Worm (Caenorhabditis elegans): ENCODE results near the gene scc-2.

Gene scc-2

DNA sequence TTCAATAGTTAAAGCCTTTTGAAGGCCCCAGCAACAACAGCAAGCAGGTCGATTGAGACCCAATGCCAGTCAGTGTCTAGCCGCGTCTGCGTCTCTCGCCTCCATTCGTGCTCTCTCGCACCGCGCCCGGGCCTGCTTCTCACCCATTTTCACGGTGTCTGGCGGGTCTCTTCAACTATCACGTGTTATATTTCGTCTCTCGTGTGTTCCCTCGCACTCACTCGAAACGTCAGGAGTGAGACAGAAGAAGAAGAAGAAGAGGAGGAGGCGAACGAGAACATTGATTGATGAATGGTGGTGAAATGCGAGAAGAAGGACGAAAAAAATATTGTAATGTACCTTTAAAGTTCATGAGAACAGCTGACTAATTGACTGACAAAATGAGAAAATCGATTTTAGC lies 42.3 kb downstream of the scc-2 start:
- TF ChIP-seq aha-1 (tag) (peak; percentile 99), ztf-7 (tag; optimal IDR thresholded peaks at IDR 0.05) (no peak), jun-1 (tag; optimal IDR thresholded peaks at IDR 0.05) (peak; percentile 47), dpl-1 (GFP tag; optimal IDR thresholded peaks at IDR 0.05) (peak; percentile 73), nhr-237 (tag; optimal IDR thresholded peaks at IDR 0.05) (no peak), dmd-8 (GFP tag; IDR thresholded peaks at IDR 0.05) (no peak), daf-8 (GFP tag; IDR thresholded peaks at IDR 0.05) (no peak), nhr-6 (tag; optimal IDR thresholded peaks at IDR 0.05) (peak; percentile 68), lsy-2 (tag; optimal IDR thresholded peaks at IDR 0.05) (peak; percentile 53 to 74), hlh-11 (tag; optimal IDR thresholded peaks at IDR 0.05) (peak; percentile 91), ZK337.2 (GFP tag; IDR thresholded peaks at IDR 0.05) (no peak), zfp-2 (tag; optimal IDR thresholded peaks at IDR 0.05) (no peak), nhr-48 (tag; optimal IDR thresholded peaks at IDR 0.05) (peak; percentile 55), snpc-4 (tag; optimal IDR thresholded peaks at IDR 0.05) (no peak), nhr-111 (GFP tag; optimal IDR thresholded peaks at IDR 0.05) (no peak), spr-1 (tag; optimal IDR thresholded peaks at IDR 0.05) (peak; percentile 29), ceh-44 (GFP tag; IDR thresholded peaks at IDR 0.05) (no peak), F44E2.7 (GFP tag; IDR thresholded peaks at IDR 0.05) (no peak), F49E8.2 (tag; optimal IDR thresholded peaks at IDR 0.05; ENCODE audit: borderline replicate concordance) (no peak), gei-8 (GFP tag; optimal IDR thresholded peaks at IDR 0.05) (no peak), sdz-12 (GFP tag; optimal IDR thresholded peaks at IDR 0.05) (no peak), nhr-41 (GFP tag; IDR thresholded peaks at IDR 0.05) (no peak), tra-1 (GFP tag; IDR thresholded peaks at IDR 0.05) (peak; percentile 73), nhr-42 (GFP tag; IDR thresholded peaks at IDR 0.05) (no peak), lin-39 (tag; optimal IDR thresholded peaks at IDR 0.05) (no peak), ceh-28 (tag; optimal IDR thresholded peaks at IDR 0.05) (peak; percentile 52), zag-1 (tag; optimal IDR thresholded peaks at IDR 0.05) (no peak), egl-43 (GFP tag; IDR thresholded peaks at IDR 0.05) (peak; percentile 70), egl-27 (tag; optimal IDR thresholded peaks at IDR 0.05) (no peak), dmd-9 (GFP tag; IDR thresholded peaks at IDR 0.05) (no peak), Y75B8A.6 (GFP tag; IDR thresholded peaks at IDR 0.05) (no peak), lin-13 (GFP tag; optimal IDR thresholded peaks at IDR 0.05) (peak; percentile 60), pqm-1 (tag; optimal IDR thresholded peaks at IDR 0.05) (no peak), set-16 (GFP tag; IDR thresholded peaks at IDR 0.05) (peak; percentile 86), mdt-29 (GFP tag; IDR thresholded peaks at IDR 0.05) (peak; percentile 57; the same call in 1 of the 2 replicates), ces-1 (GFP tag; optimal IDR thresholded peaks at IDR 0.05) (no peak), daf-19 (GFP tag; conservative IDR thresholded peaks at IDR 0.05) (no peak), spr-3 (GFP tag; optimal IDR thresholded peaks at IDR 0.05) (no peak), snpc-1.2 (GFP tag; IDR thresholded peaks at IDR 0.05) (0 out of 2 replicates have a peak, but pooled peaks have one; percentile 8), mxl-2 (GFP tag; conservative IDR thresholded peaks at IDR 0.05) (no peak), mxl-3 (GFP tag; optimal IDR thresholded peaks at IDR 0.05) (peak; percentile 91), F26F4.8 (GFP tag; conservative IDR thresholded peaks at IDR 0.05) (no peak), unc-130 (GFP tag; optimal IDR thresholded peaks at IDR 0.05) (no peak), zip-11 (GFP tag; IDR thresholded peaks at IDR 0.05) (no peak), duxl-1 (tag; optimal IDR thresholded peaks at IDR 0.05; ENCODE audit: poor library complexity) (peak; percentile 35), unc-39 (tag; optimal IDR thresholded peaks at IDR 0.05) (no peak), vab-7 (GFP tag; IDR thresholded peaks at IDR 0.05) (no peak), madf-5 (GFP tag; IDR thresholded peaks at IDR 0.05) (no peak), php-3 (GFP tag; IDR thresholded peaks at IDR 0.05) (no peak), R02D3.7 (tag; optimal IDR thresholded peaks at IDR 0.05) (no peak), ZK546.5 (tag; optimal IDR thresholded peaks at IDR 0.05) (no peak), saeg-2 (GFP tag; IDR thresholded peaks at IDR 0.05) (no peak), nhr-11 (tag; optimal IDR thresholded peaks at IDR 0.05) (peak; percentile 89)

All from whole organism, L4 larva.